Worm (Caenorhabditis elegans) whole organism, L3 larva: ENCODE results near the gene C02F4.5.
A peak's percentile ranks its signal among the peaks of the same experiment; 100 is the strongest.

Experiments used
- R02D3.7 ChIP-seq: fragments of 150-350 bp; optimal IDR thresholded peaks from 2 replicates; lab custom pipeline; 2014; ENCODE audit warnings: missing biosample characterization, missing genetic modification characterization
- aly-2 ChIP-seq: fragments of 150-350 bp; optimal IDR thresholded peaks from 2 replicates; lab custom pipeline; 2014; ENCODE audit warnings: missing biosample characterization, missing genetic modification characterization
- ama-1 ChIP-seq: fragments of 150-350 bp; optimal IDR thresholded peaks from 2 replicates; lab custom pipeline; 2018
- ceh-82 ChIP-seq: fragments of 150-350 bp; optimal IDR thresholded peaks from 2 replicates; lab custom pipeline; 2014; ENCODE audit warnings: missing biosample characterization, missing genetic modification characterization
- egl-27 ChIP-seq: sonication (generic microtip); optimal IDR thresholded peaks from 4 replicates; lab custom pipeline; 2017; ENCODE audit warnings: missing biosample characterization, missing genetic modification reagents, missing genetic modification characterization
- egl-5 ChIP-seq: fragments of 150-350 bp; optimal IDR thresholded peaks from 2 replicates; lab custom pipeline; 2017; ENCODE audit warnings: missing biosample characterization, missing genetic modification reagents, missing genetic modification characterization, inconsistent platforms
- elt-1 ChIP-seq: fragments of 150-350 bp; optimal IDR thresholded peaks from 2 replicates; lab custom pipeline; 2014; ENCODE audit warnings: missing biosample characterization, missing genetic modification characterization
- elt-2 ChIP-seq: sonication (generic microtip); optimal IDR thresholded peaks from 2 replicates; lab custom pipeline; 2016; ENCODE audit warnings: missing genetic modification reagents, mild to moderate bottlenecking, missing genetic modification characterization, missing compliant biosample characterization
- elt-3 ChIP-seq, 3 experiments: fragments of 150-350 bp in 1 of 3; sonication (generic microtip) in 2 of 3; optimal IDR thresholded peaks; 2 replicates in 2 of 3; 4 replicates in 1 of 3; lab custom pipeline; 2014 to 2017; ENCODE audit warnings: missing biosample characterization in 3 of 3, missing genetic modification characterization in 3 of 3
- eor-1 ChIP-seq, 2 experiments: fragments of 150-350 bp; optimal IDR thresholded peaks; 2 replicates each; lab custom pipeline; 2014 to 2018; ENCODE audit warnings: missing biosample characterization in 2 of 2, missing genetic modification characterization in 2 of 2
- fkh-10 ChIP-seq: sonication (generic microtip); optimal IDR thresholded peaks from 2 replicates; lab custom pipeline; 2017; ENCODE audit warnings: missing biosample characterization, missing genetic modification reagents, missing genetic modification characterization
- fkh-2 ChIP-seq: fragments of 150-350 bp; optimal IDR thresholded peaks from 2 replicates; lab custom pipeline; 2014; ENCODE audit warnings: missing biosample characterization, missing genetic modification reagents, missing genetic modification characterization
- fos-1 ChIP-seq: fragments of 150-350 bp; optimal IDR thresholded peaks from 2 replicates; lab custom pipeline; 2014; ENCODE audit warnings: missing biosample characterization, missing genetic modification characterization
- hmg-11 ChIP-seq: sonication (generic microtip); optimal IDR thresholded peaks from 2 replicates; lab custom pipeline; 2016; ENCODE audit warnings: missing genetic modification characterization, missing compliant biosample characterization
- jun-1 ChIP-seq: fragments of 150-350 bp; optimal IDR thresholded peaks from 2 replicates; lab custom pipeline; 2014; ENCODE audit warnings: missing biosample characterization, missing genetic modification reagents, missing genetic modification characterization
- lin-15B ChIP-seq: fragments of 150-350 bp; optimal IDR thresholded peaks from 2 replicates; lab custom pipeline; 2014; ENCODE audit warnings: missing biosample characterization, missing genetic modification characterization
- lsy-12 ChIP-seq: sonication (generic microtip); optimal IDR thresholded peaks from 2 replicates; lab custom pipeline; 2016; ENCODE audit warnings: mild to moderate bottlenecking, missing genetic modification characterization, missing compliant biosample characterization
- mml-1 ChIP-seq: fragments of 150-350 bp; sonication (generic microtip); optimal IDR thresholded peaks from 3 replicates; lab custom pipeline; 2014; ENCODE audit warnings: missing biosample characterization, missing genetic modification characterization
- nfya-1 ChIP-seq: sonication (generic microtip); optimal IDR thresholded peaks from 2 replicates; lab custom pipeline; 2017; ENCODE audit warnings: missing genetic modification characterization, mild to moderate bottlenecking, missing compliant biosample characterization, antibody characterized with exemption, moderate library complexity; ENCODE audit not compliant: insufficient read depth
- nhr-11 ChIP-seq: fragments of 150-350 bp; optimal IDR thresholded peaks from 2 replicates; lab custom pipeline; 2014; ENCODE audit warnings: missing biosample characterization, missing genetic modification characterization
- nhr-12 ChIP-seq: fragments of 150-350 bp; optimal IDR thresholded peaks from 2 replicates; lab custom pipeline; 2014; ENCODE audit warnings: missing biosample characterization, missing genetic modification characterization
- nhr-23 ChIP-seq: fragments of 150-350 bp; optimal IDR thresholded peaks from 2 replicates; lab custom pipeline; 2014; ENCODE audit warnings: missing biosample characterization, missing genetic modification reagents, missing genetic modification characterization
- nhr-237 ChIP-seq: fragments of 150-350 bp; optimal IDR thresholded peaks from 2 replicates; lab custom pipeline; 2014; ENCODE audit warnings: missing biosample characterization, missing genetic modification characterization
- nhr-25 ChIP-seq: sonication (generic microtip); optimal IDR thresholded peaks from 2 replicates; lab custom pipeline; 2017; ENCODE audit warnings: missing biosample characterization, missing genetic modification characterization
- nhr-28 ChIP-seq: fragments of 150-350 bp; optimal IDR thresholded peaks from 2 replicates; lab custom pipeline; 2014; ENCODE audit warnings: missing biosample characterization, missing genetic modification characterization
- nhr-76 ChIP-seq: fragments of 150-350 bp; sonication (generic microtip); optimal IDR thresholded peaks from 5 replicates; lab custom pipeline; 2014; ENCODE audit warnings: missing biosample characterization, missing genetic modification characterization
- pha-4 ChIP-seq: fragments of 150-350 bp; optimal IDR thresholded peaks from 2 replicates; lab custom pipeline; 2014; ENCODE audit warnings: missing biosample characterization, missing genetic modification reagents, missing genetic modification characterization
- pqm-1 ChIP-seq: fragments of 150-350 bp; optimal IDR thresholded peaks from 2 replicates; lab custom pipeline; 2017; ENCODE audit warnings: missing biosample characterization, missing genetic modification characterization, inconsistent platforms
- sea-2 ChIP-seq: fragments of 150-350 bp; sonication (generic microtip); optimal IDR thresholded peaks from 4 replicates; lab custom pipeline; 2014; ENCODE audit warnings: missing biosample characterization, missing genetic modification reagents, missing genetic modification characterization
- skn-1 ChIP-seq: fragments of 150-350 bp; optimal IDR thresholded peaks from 2 replicates; lab custom pipeline; 2014; ENCODE audit warnings: missing biosample characterization, missing genetic modification characterization
- snpc-4 ChIP-seq: fragments of 150-350 bp; optimal IDR thresholded peaks from 2 replicates; lab custom pipeline; 2014; ENCODE audit warnings: missing biosample characterization, missing genetic modification characterization
- tbx-2 ChIP-seq: sonication (generic microtip); optimal IDR thresholded peaks from 2 replicates; lab custom pipeline; 2016; ENCODE audit warnings: mild to moderate bottlenecking, missing genetic modification characterization, missing compliant biosample characterization
- unc-39 ChIP-seq: sonication (generic microtip); optimal IDR thresholded peaks from 4 replicates; lab custom pipeline; 2017; ENCODE audit warnings: missing biosample characterization, missing genetic modification characterization
- zag-1 ChIP-seq: fragments of 150-350 bp; optimal IDR thresholded peaks from 2 replicates; lab custom pipeline; 2014; ENCODE audit warnings: missing biosample characterization, missing genetic modification characterization
- ztf-11 ChIP-seq: fragments of 150-350 bp; optimal IDR thresholded peaks from 2 replicates; lab custom pipeline; 2014; ENCODE audit warnings: missing biosample characterization, missing genetic modification characterization

The C02F4.5 gene

ce11 chrIV:10545038-10545437 lies 21.1 kb upstream of the C02F4.5 start, which contains the start of gene T07G12.5:
TSS of gene T07G12.5 (minus strand) at chrIV:10545138.
- TF ChIP-seq snpc-4 (tag; lab: Kevin White, UChicago) (no peak), unc-39 (tag; lab: Kevin White, UChicago) (no peak), ztf-11 (tag; lab: Kevin White, UChicago) (no peak), nhr-25 (tag; lab: Kevin White, UChicago) (no peak), jun-1 (no peak), elt-3 (tag; optimal IDR thresholded peaks at IDR 0.05; lab: Kevin White, UChicago) (no peak), elt-2 (tag; lab: Kevin White, UChicago) (peak; percentile 40), tbx-2 (tag; lab: Kevin White, UChicago) (no peak)

ce11 chrIV:10543361-10543760 lies 19.4 kb upstream of the C02F4.5 start:
- TF ChIP-seq tbx-2 (tag; lab: Kevin White, UChicago): no peak
- TF ChIP-seq egl-27 (tag; lab: Kevin White, UChicago): no peak
- TF ChIP-seq jun-1: peak; percentile 66
- TF ChIP-seq nhr-28 (tag; lab: Kevin White, UChicago): no peak
- no peak for TF ChIP-seq eor-1 (tag; optimal IDR thresholded peaks at IDR 0.05; lab: Kevin White, UChicago)
- TF ChIP-seq skn-1: no peak
- TF ChIP-seq fos-1: no peak
- TF ChIP-seq pha-4 (tag; lab: Kevin White, UChicago): peak; percentile 32
- no peak for TF ChIP-seq lin-15B
- TF ChIP-seq elt-2 (tag; lab: Kevin White, UChicago): peak; percentile 84
- no peak for TF ChIP-seq aly-2
- TF ChIP-seq pqm-1: peak; percentile 76
- TF ChIP-seq R02D3.7: no peak
- TF ChIP-seq lsy-12 (tag; lab: Kevin White, UChicago): no peak

DNA sequence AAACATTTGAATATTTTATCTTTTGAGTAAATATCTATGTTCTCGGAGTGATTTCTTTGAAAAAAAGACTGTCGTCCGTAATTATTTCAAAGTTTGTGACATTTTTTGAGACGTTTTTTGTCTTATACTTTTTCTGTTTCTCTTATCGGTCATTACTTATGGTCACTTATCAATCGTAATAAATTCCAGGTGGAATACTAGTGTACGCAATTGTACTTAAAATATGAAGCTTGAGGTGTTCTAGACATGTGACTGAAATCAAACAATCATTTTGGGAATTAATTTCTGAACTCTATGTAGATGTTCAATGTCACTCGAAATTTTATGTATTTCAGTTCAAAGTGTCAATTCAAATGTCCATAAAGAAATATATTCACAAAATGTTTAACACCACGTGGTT lies 18.3 kb upstream of the C02F4.5 start:
- TF ChIP-seq ceh-82 (no peak), tbx-2 (tag; lab: Kevin White, UChicago) (no peak), nhr-23 (tag; lab: Kevin White, UChicago) (no peak), elt-2 (tag; lab: Kevin White, UChicago) (peak; percentile 54)

DNA sequence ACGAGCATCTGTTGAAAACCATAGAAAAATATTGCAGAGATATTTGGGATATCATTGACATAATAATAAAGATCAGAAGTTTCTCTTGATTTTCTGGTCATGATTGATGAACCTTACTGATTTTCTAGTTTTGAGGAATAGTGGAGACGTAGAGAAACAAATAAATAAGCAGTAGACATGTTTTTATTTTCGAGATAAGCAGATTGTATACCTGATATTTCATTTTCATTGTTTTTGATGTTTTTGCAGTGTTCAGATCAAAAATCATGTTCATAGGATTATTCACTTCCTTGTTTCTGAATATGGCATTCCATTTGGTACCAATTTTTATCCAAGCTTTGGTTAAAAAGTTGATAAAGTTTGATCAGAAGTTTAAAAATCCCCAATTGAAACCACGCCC lies 14.6 kb upstream of the C02F4.5 start, which contains the start of gene T07G12.4:
Gene T07G12.4, minus strand, starts transcription at position 101 of the 400 bp plus-strand sequence.
- TF ChIP-seq nhr-11 (tag; lab: Kevin White, UChicago) (no peak), mml-1 (no peak), elt-1 (tag; lab: Kevin White, UChicago) (no peak), nhr-12 (tag; lab: Kevin White, UChicago) (no peak), zag-1 (tag; lab: Kevin White, UChicago) (no peak), tbx-2 (tag; lab: Kevin White, UChicago) (no peak), lin-15B (no peak), nhr-28 (tag; lab: Kevin White, UChicago) (no peak), ama-1 (no peak), egl-5 (tag; lab: Kevin White, UChicago) (no peak), pha-4 (tag; lab: Kevin White, UChicago) (no peak), nhr-23 (tag; lab: Kevin White, UChicago) (no peak), nfya-1 (tag; lab: Kevin White, UChicago) (no peak), lsy-12 (tag; lab: Kevin White, UChicago) (no peak), nhr-237 (tag; lab: Kevin White, UChicago) (no peak)

DNA sequence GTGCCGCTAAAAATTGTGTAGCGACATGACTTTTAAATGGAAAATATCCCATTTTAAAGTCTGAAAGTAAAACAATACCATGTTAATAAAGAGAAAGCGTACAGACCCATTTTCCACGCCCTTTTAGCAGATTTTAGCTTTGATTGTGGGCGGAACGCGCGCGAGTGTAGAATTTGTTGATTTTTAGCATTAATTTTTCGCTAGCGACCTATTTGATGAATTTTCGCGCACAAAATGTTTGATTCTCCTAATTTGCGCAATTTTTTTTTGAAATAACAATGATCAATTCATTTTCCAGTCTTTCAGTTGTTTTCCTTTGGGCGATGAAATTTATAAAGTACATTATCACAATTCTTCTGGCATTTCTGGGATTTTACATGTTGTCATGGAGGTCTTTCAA lies 9.7 kb upstream of the C02F4.5 start, which contains the start of gene T07G12.3:
Gene T07G12.3, plus strand, starts transcription at position 301 of the 400 bp plus-strand sequence.
- TF ChIP-seq nhr-23 (tag; lab: Kevin White, UChicago) (no peak), mml-1 (no peak), ztf-11 (tag; lab: Kevin White, UChicago) (no peak), lin-15B (no peak), sea-2 (GFP tag; lab: Kevin White, UChicago) (no peak), hmg-11 (no peak), fkh-2 (no peak), unc-39 (tag; lab: Kevin White, UChicago) (no peak), jun-1 (no peak)
- TF ChIP-seq, all 47 proteins: peak for 0

DNA sequence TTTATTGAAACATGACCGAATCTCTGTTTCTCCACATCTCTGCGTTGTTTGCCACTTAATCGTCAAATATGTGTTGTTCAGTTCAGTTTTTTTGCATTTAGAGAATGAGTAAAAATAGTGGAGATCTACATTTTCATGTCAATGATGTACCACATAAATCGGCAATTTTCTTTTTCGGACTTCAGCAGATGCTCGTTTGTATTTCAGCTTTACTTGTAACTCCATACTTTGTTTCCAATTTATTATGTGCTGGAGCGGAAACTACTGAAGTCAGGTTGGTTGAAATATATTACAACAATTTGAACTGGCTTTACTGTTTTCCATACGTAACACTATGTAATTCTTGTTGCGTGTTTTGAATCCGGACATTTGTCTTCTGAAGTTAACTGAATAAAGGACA lies 6.7 kb upstream of the C02F4.5 start, which contains the start of gene T07G12.2:
Gene T07G12.2, plus strand, starts transcription at position 62 of the 400 bp plus-strand sequence.
- TF ChIP-seq mml-1: no peak
- no peak for TF ChIP-seq nhr-237 (tag; lab: Kevin White, UChicago)
- no peak for TF ChIP-seq zag-1 (tag; lab: Kevin White, UChicago)
- TF ChIP-seq sea-2 (GFP tag; lab: Kevin White, UChicago): no peak
- TF ChIP-seq ama-1: no peak
- no peak for TF ChIP-seq nhr-76 (tag; lab: Kevin White, UChicago)
- TF ChIP-seq tbx-2 (tag; lab: Kevin White, UChicago): no peak
- TF ChIP-seq fkh-10: no peak
